Worm (Caenorhabditis elegans) whole organism, L3 larva: ENCODE data around the gene F28H7.7.

Source experiments
- R02D3.7 ChIP-seq: fragments of 150-350 bp; optimal IDR thresholded peaks from 2 replicates; lab custom pipeline; 2014; ENCODE audit warnings: missing biosample characterization, missing genetic modification characterization
- ZK546.5 ChIP-seq: sonication (generic microtip); optimal IDR thresholded peaks from 2 replicates; lab custom pipeline; 2017; ENCODE audit warnings: missing biosample characterization, missing genetic modification characterization
- ama-1 ChIP-seq: fragments of 150-350 bp; optimal IDR thresholded peaks from 2 replicates; lab custom pipeline; 2018
- ceh-16 ChIP-seq: sonication (generic microtip); optimal IDR thresholded peaks from 2 replicates; lab custom pipeline; 2017; ENCODE audit warnings: missing biosample characterization, missing genetic modification characterization
- ceh-28 ChIP-seq: fragments of 150-350 bp; optimal IDR thresholded peaks from 2 replicates; lab custom pipeline; 2014; ENCODE audit warnings: missing biosample characterization, missing genetic modification reagents, missing genetic modification characterization
- ceh-82 ChIP-seq: fragments of 150-350 bp; optimal IDR thresholded peaks from 2 replicates; lab custom pipeline; 2014; ENCODE audit warnings: missing biosample characterization, missing genetic modification characterization
- ceh-9 ChIP-seq: sonication (generic microtip); optimal IDR thresholded peaks from 2 replicates; lab custom pipeline; 2018; ENCODE audit warnings: missing biosample characterization, missing genetic modification characterization
- egl-27 ChIP-seq: sonication (generic microtip); optimal IDR thresholded peaks from 4 replicates; lab custom pipeline; 2017; ENCODE audit warnings: missing biosample characterization, missing genetic modification reagents, missing genetic modification characterization
- egl-5 ChIP-seq: fragments of 150-350 bp; optimal IDR thresholded peaks from 2 replicates; lab custom pipeline; 2017; ENCODE audit warnings: missing biosample characterization, missing genetic modification reagents, missing genetic modification characterization, inconsistent platforms
- elt-1 ChIP-seq: fragments of 150-350 bp; optimal IDR thresholded peaks from 2 replicates; lab custom pipeline; 2014; ENCODE audit warnings: missing biosample characterization, missing genetic modification characterization
- elt-2 ChIP-seq: sonication (generic microtip); optimal IDR thresholded peaks from 2 replicates; lab custom pipeline; 2016; ENCODE audit warnings: missing genetic modification reagents, mild to moderate bottlenecking, missing genetic modification characterization, missing compliant biosample characterization
- eor-1 ChIP-seq, 2 experiments: fragments of 150-350 bp; optimal IDR thresholded peaks; 2 replicates each; lab custom pipeline; 2014 to 2018; ENCODE audit warnings: missing biosample characterization in 2 of 2, missing genetic modification characterization in 2 of 2
- hmg-11 ChIP-seq: sonication (generic microtip); optimal IDR thresholded peaks from 2 replicates; lab custom pipeline; 2016; ENCODE audit warnings: missing genetic modification characterization, missing compliant biosample characterization
- jun-1 ChIP-seq: fragments of 150-350 bp; optimal IDR thresholded peaks from 2 replicates; lab custom pipeline; 2014; ENCODE audit warnings: missing biosample characterization, missing genetic modification reagents, missing genetic modification characterization
- lin-15B ChIP-seq: fragments of 150-350 bp; optimal IDR thresholded peaks from 2 replicates; lab custom pipeline; 2014; ENCODE audit warnings: missing biosample characterization, missing genetic modification characterization
- mdl-1 ChIP-seq: fragments of 150-350 bp; optimal IDR thresholded peaks from 2 replicates; lab custom pipeline; 2014; ENCODE audit warnings: missing biosample characterization, missing genetic modification characterization
- mml-1 ChIP-seq: fragments of 150-350 bp; sonication (generic microtip); optimal IDR thresholded peaks from 3 replicates; lab custom pipeline; 2014; ENCODE audit warnings: missing biosample characterization, missing genetic modification characterization
- nhr-23 ChIP-seq: fragments of 150-350 bp; optimal IDR thresholded peaks from 2 replicates; lab custom pipeline; 2014; ENCODE audit warnings: missing biosample characterization, missing genetic modification reagents, missing genetic modification characterization
- nhr-237 ChIP-seq: fragments of 150-350 bp; optimal IDR thresholded peaks from 2 replicates; lab custom pipeline; 2014; ENCODE audit warnings: missing biosample characterization, missing genetic modification characterization
- nhr-25 ChIP-seq: sonication (generic microtip); optimal IDR thresholded peaks from 2 replicates; lab custom pipeline; 2017; ENCODE audit warnings: missing biosample characterization, missing genetic modification characterization
- nhr-67 ChIP-seq: fragments of 150-350 bp; optimal IDR thresholded peaks from 2 replicates; lab custom pipeline; 2014; ENCODE audit warnings: missing biosample characterization, missing genetic modification characterization
- nhr-76 ChIP-seq: fragments of 150-350 bp; sonication (generic microtip); optimal IDR thresholded peaks from 5 replicates; lab custom pipeline; 2014; ENCODE audit warnings: missing biosample characterization, missing genetic modification characterization
- nhr-77 ChIP-seq: fragments of 150-350 bp; optimal IDR thresholded peaks from 2 replicates; lab custom pipeline; 2014; ENCODE audit warnings: missing biosample characterization, missing genetic modification characterization
- pha-4 ChIP-seq: fragments of 150-350 bp; optimal IDR thresholded peaks from 2 replicates; lab custom pipeline; 2014; ENCODE audit warnings: missing biosample characterization, missing genetic modification reagents, missing genetic modification characterization
- pqm-1 ChIP-seq: fragments of 150-350 bp; optimal IDR thresholded peaks from 2 replicates; lab custom pipeline; 2017; ENCODE audit warnings: missing biosample characterization, missing genetic modification characterization, inconsistent platforms
- sea-2 ChIP-seq: fragments of 150-350 bp; sonication (generic microtip); optimal IDR thresholded peaks from 4 replicates; lab custom pipeline; 2014; ENCODE audit warnings: missing biosample characterization, missing genetic modification reagents, missing genetic modification characterization
- skn-1 ChIP-seq: fragments of 150-350 bp; optimal IDR thresholded peaks from 2 replicates; lab custom pipeline; 2014; ENCODE audit warnings: missing biosample characterization, missing genetic modification characterization
- snpc-4 ChIP-seq: fragments of 150-350 bp; optimal IDR thresholded peaks from 2 replicates; lab custom pipeline; 2014; ENCODE audit warnings: missing biosample characterization, missing genetic modification characterization
- tbx-2 ChIP-seq: sonication (generic microtip); optimal IDR thresholded peaks from 2 replicates; lab custom pipeline; 2016; ENCODE audit warnings: mild to moderate bottlenecking, missing genetic modification characterization, missing compliant biosample characterization
- ztf-11 ChIP-seq: fragments of 150-350 bp; optimal IDR thresholded peaks from 2 replicates; lab custom pipeline; 2014; ENCODE audit warnings: missing biosample characterization, missing genetic modification characterization
- ztf-4 ChIP-seq: fragments of 150-350 bp; optimal IDR thresholded peaks from 2 replicates; lab custom pipeline; 2014; ENCODE audit warnings: missing biosample characterization, missing genetic modification characterization

Gene F28H7.7

DNA sequence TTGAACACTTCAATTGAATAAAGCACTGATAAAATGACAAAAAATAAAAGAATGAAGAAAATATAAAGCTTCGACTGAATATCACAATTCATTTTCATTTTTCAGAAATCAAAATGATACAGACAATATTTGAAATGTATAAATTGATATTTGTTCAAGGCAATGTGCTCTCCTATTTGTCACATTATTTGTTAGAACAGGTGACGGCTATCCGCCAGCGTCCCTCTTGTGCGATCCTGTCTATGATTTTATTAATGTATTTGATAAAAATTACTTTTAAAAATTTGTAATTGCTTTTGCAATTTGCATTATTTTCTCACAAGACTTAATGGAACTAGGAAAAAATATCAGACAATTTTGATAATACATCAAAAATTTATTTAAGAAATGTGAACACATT, at the start of gene F28H7.7:
Gene F28H7.7 (minus strand): TSS at position 101 of the 400 bp plus-strand sequence.
- TF ChIP-seq ceh-82 (tag; lab: Kevin White, UChicago) (no peak), tbx-2 (no peak), snpc-4 (tag; lab: Kevin White, UChicago) (no peak), nhr-76 (no peak)
- TF ChIP-seq, all 47 proteins: peak for 0

DNA sequence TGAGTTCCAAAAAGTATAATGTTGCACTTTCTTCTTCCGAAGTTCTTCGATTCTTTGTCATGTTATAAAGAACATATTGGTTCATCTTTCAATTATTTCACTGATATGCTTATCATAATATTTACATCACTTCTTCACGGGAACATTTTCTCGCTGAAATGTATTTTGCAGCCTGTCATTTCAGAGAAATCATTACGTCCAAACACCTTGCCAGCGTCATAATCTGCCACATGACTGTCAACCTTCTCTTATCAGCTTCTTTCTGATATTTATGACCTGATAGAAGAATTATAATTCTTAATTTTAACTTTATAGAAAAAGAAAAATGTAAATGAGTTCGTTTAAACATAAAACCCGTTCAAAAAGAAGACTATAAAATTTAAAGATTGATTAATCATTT, 48.1 kb upstream of the F28H7.7 start:
- TF ChIP-seq pha-4 (peak; percentile 62), R02D3.7 (no peak), elt-2 (tag; lab: Kevin White, UChicago) (peak; percentile 98), ztf-4 (tag; lab: Kevin White, UChicago) (no peak), jun-1 (tag; lab: Kevin White, UChicago) (peak; percentile 52), elt-1 (tag; lab: Kevin White, UChicago) (no peak), eor-1 (tag; optimal IDR thresholded peaks at IDR 0.05; lab: Kevin White, UChicago) (no peak), egl-27 (tag; lab: Kevin White, UChicago) (no peak), lin-15B (tag; lab: Kevin White, UChicago) (no peak), pqm-1 (tag; lab: Kevin White, UChicago) (peak; percentile 99), ama-1 (no peak)

ce11 chrV:10801154-10801553, 47.2 kb upstream of the F28H7.7 start, which contains the start of gene D1054.18:
Gene D1054.18 (minus strand): TSS chrV:10801198.
- peak; percentile 90 for TF ChIP-seq pqm-1 (tag; lab: Kevin White, UChicago)
- TF ChIP-seq pha-4, result peak; percentile 57
- peak; percentile 97 for TF ChIP-seq elt-2 (tag; lab: Kevin White, UChicago)
- TF ChIP-seq snpc-4 (tag; lab: Kevin White, UChicago), result no peak
- TF ChIP-seq egl-5, result no peak
- TF ChIP-seq jun-1 (tag; lab: Kevin White, UChicago), result peak; percentile 32

- no peak for TF ChIP-seq ceh-82 (tag; lab: Kevin White, UChicago)
- TF ChIP-seq egl-5, result no peak
- no peak for TF ChIP-seq nhr-237 (tag; lab: Kevin White, UChicago)
- TF ChIP-seq elt-1 (tag; lab: Kevin White, UChicago), result no peak
- no peak for TF ChIP-seq ZK546.5 (tag; lab: Kevin White, UChicago)
These were observed 44.1 kb upstream of the F28H7.7 start, which contains the start of gene srh-184 for ce11 chrV:10798090-10798489. Gene srh-184 (minus strand): TSS chrV:10798190.

DNA sequence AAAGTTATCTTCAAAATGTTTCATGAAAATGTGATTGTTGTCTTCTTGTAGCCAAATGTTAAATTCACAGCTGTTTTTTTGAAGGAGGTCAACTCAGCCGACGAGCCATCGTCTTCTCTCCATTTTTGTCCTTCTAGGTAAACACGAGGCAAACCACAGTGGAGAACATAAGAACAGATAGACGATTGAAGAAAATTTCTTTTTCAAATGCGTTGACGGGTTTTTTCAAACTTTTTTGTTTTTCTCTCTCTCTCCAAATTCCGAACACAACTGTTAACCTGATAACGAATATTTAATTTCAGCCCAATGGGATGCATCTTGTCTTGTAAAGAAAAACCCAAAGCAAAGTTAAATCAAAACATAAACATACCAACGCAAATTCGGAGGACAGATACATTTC, 41.5 kb upstream of the F28H7.7 start, which contains the start of gene D1054.19:
Gene D1054.19 (plus strand): TSS at position 301 of the 400 bp plus-strand sequence.
- TF ChIP-seq tbx-2, result no peak
- no peak for TF ChIP-seq sea-2 (GFP tag; lab: Kevin White, UChicago)
- TF ChIP-seq mdl-1, result no peak
- no peak for TF ChIP-seq nhr-237 (tag; lab: Kevin White, UChicago)
- no peak for TF ChIP-seq ceh-28 (tag; lab: Kevin White, UChicago)
- TF ChIP-seq mml-1 (tag; lab: Kevin White, UChicago), result no peak
- no peak for TF ChIP-seq ZK546.5 (tag; lab: Kevin White, UChicago)
- no peak for TF ChIP-seq eor-1 (tag; optimal IDR thresholded peaks at IDR 0.05; lab: Kevin White, UChicago)
- TF ChIP-seq ceh-82 (tag; lab: Kevin White, UChicago), result no peak
- TF ChIP-seq hmg-11 (tag; lab: Kevin White, UChicago), result no peak
- TF ChIP-seq ztf-11 (tag; lab: Kevin White, UChicago), result no peak

DNA sequence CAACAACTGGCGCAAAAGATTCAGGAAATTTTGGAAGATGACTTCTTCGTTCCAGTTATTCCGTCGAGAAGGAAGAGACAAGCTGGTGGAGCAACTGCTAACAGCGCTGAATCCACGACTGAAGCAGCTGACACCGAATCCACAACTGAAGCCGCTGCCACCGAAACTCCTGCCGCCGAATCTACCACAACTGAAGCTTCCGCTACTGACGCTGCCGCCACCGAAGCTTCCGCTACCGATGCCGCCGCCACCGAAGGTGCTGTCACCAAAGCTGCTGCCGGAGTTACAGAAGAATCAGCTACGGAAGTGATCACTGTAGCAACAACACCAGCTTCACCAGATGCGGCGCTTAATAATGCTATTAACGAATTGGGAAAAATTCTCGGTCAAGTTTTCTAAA, 40.5 kb upstream of the F28H7.7 start:
- TF ChIP-seq ztf-11 (tag; lab: Kevin White, UChicago) (no peak), skn-1 (no peak), ceh-9 (tag; lab: Kevin White, UChicago) (no peak), ceh-16 (tag; lab: Kevin White, UChicago) (no peak), pha-4 (no peak), ztf-4 (tag; lab: Kevin White, UChicago) (no peak), lin-15B (tag; lab: Kevin White, UChicago) (no peak), egl-5 (no peak), nhr-67 (no peak), elt-1 (tag; lab: Kevin White, UChicago) (no peak), nhr-77 (tag; lab: Kevin White, UChicago) (no peak), snpc-4 (tag; lab: Kevin White, UChicago) (no peak), ZK546.5 (tag; lab: Kevin White, UChicago) (no peak), nhr-25 (tag; lab: Kevin White, UChicago) (no peak), elt-2 (tag; lab: Kevin White, UChicago) (no peak), nhr-23 (tag; lab: Kevin White, UChicago) (no peak)
